Worm (Caenorhabditis elegans): ENCODE measurements around the gene T28F3.8.

DNA sequence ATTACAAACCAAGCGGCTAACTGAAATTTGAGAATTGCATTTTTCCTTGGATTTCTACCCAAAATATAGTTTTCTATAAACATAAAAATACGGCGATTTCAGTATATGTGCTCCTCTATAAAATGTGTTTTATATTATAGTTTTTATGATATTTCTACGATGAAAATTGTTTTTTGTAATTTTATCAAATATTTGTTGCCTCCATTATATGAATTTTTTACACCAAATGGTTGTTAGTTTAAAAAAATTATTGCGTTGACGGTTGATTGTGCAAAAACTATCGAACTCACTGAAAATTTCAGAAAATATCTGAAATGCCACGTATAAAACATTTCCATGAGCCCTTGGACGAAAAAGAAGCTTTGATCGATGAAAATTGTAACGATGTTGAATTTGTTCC, 1.1 kb upstream of the T28F3.8 start, which contains the start of gene T28F3.9:
- no peak for TF ChIP-seq unc-62 (GFP tag; optimal IDR thresholded peaks at IDR 0.05)
- TF ChIP-seq snpc-4 (tag; optimal IDR thresholded peaks at IDR 0.05), result no peak
